Fruit fly (Drosophila melanogaster) whole organism, embryonic: ENCODE data around the gene CG11997.

ENCODE experiments used
- Aef1 ChIP-seq: fragments of 200-800 bp; sonication (Bioruptor generic); IDR thresholded peaks from 3 replicates; pipeline ENCODE4 v1.3.6; 2022; ENCODE audit warnings: missing biosample characterization, missing genetic modification characterization
- B-H1 ChIP-seq: fragments of 200-800 bp; sonication (Bioruptor generic); IDR thresholded peaks from 3 replicates; pipeline ENCODE4 v1.3.6; 2022; ENCODE audit warnings: missing biosample characterization, missing genetic modification characterization
- CG11247 ChIP-seq: fragments of 200-800 bp; sonication (Bioruptor generic); IDR thresholded peaks from 2 replicates; pipeline ENCODE4 v1.3.6; 2022; ENCODE audit warnings: missing biosample characterization, missing genetic modification characterization
- CG11456 ChIP-seq: fragments of 200-800 bp; sonication (Bioruptor generic); IDR thresholded peaks from 3 replicates; pipeline ENCODE4 v1.3.6; 2022; ENCODE audit warnings: missing biosample characterization, missing genetic modification characterization
- CG11723 ChIP-seq: fragments of 200-800 bp; sonication (Bioruptor generic); optimal IDR thresholded peaks from 2 replicates; lab custom pipeline; 2017; ENCODE audit warnings: missing biosample characterization, mild to moderate bottlenecking, missing genetic modification characterization
- CG12769 ChIP-seq: fragments of 200-800 bp; sonication (Bioruptor generic); optimal IDR thresholded peaks from 2 replicates; lab custom pipeline; 2019; ENCODE audit warnings: missing biosample characterization, mild to moderate bottlenecking, missing genetic modification characterization, moderate library complexity
- CG13775 ChIP-seq: fragments of 200-800 bp; sonication (Bioruptor generic); optimal IDR thresholded peaks from 3 replicates; lab custom pipeline; 2017; ENCODE audit warnings: missing biosample characterization, mild to moderate bottlenecking, missing genetic modification characterization
- CG13894 ChIP-seq: fragments of 200-800 bp; sonication (Bioruptor generic); optimal IDR thresholded peaks from 3 replicates; lab custom pipeline; 2018; ENCODE audit warnings: missing biosample characterization, mild to moderate bottlenecking, missing genetic modification characterization, moderate library complexity
- CG14441 ChIP-seq: fragments of 200-800 bp; sonication (Bioruptor generic); IDR thresholded peaks from 2 replicates; pipeline ENCODE4 v1.3.6; 2022; ENCODE audit warnings: missing biosample characterization, missing genetic modification characterization
- CG15073 ChIP-seq: fragments of 200-800 bp; sonication (Bioruptor generic); optimal IDR thresholded peaks from 2 replicates; lab custom pipeline; 2016; ENCODE audit warnings: missing biosample characterization, missing genetic modification characterization
- CG15696 ChIP-seq: fragments of 200-800 bp; sonication (Bioruptor generic); optimal IDR thresholded peaks from 2 replicates; lab custom pipeline; 2019; ENCODE audit warnings: missing biosample characterization, mild to moderate bottlenecking, missing genetic modification characterization, moderate library complexity
- CG1602 ChIP-seq: fragments of 200-800 bp; sonication (Bioruptor generic); optimal IDR thresholded peaks from 3 replicates; lab custom pipeline; 2016; ENCODE audit warnings: missing biosample characterization, missing genetic modification characterization
- CG16779 ChIP-seq: fragments of 200-800 bp; sonication (Bioruptor generic); IDR thresholded peaks from 2 replicates; pipeline ENCODE4 v1.3.6; 2022; ENCODE audit warnings: missing biosample characterization, missing genetic modification characterization
- CG17328 ChIP-seq: fragments of 200-800 bp; sonication (Bioruptor generic); IDR thresholded peaks from 2 replicates; pipeline ENCODE4 v1.3.6; 2022; ENCODE audit warnings: missing biosample characterization, missing genetic modification characterization
- CG17385 ChIP-seq: fragments of 200-800 bp; sonication (Bioruptor generic); optimal IDR thresholded peaks from 3 replicates; lab custom pipeline; 2018; ENCODE audit warnings: missing biosample characterization, mild to moderate bottlenecking, missing genetic modification characterization
- CG17568 ChIP-seq: fragments of 200-800 bp; sonication (Bioruptor generic); optimal IDR thresholded peaks from 2 replicates; lab custom pipeline; 2018; ENCODE audit warnings: missing biosample characterization, mild to moderate bottlenecking, missing genetic modification characterization, moderate library complexity
- CG2199 ChIP-seq: fragments of 200-800 bp; sonication (Bioruptor generic); IDR thresholded peaks from 3 replicates; pipeline ENCODE4 v1.3.6; 2022; ENCODE audit warnings: missing biosample characterization, missing genetic modification characterization
- CG34376 ChIP-seq: fragments of 200-800 bp; sonication (Bioruptor generic); optimal IDR thresholded peaks from 2 replicates; lab custom pipeline; 2018; ENCODE audit warnings: missing biosample characterization, mild to moderate bottlenecking, missing genetic modification characterization
- CG3847 ChIP-seq: fragments of 200-800 bp; sonication (Bioruptor generic); IDR thresholded peaks from 2 replicates; pipeline ENCODE4 v1.3.6; 2022; ENCODE audit warnings: missing biosample characterization, missing genetic modification characterization
- CG4404 ChIP-seq: fragments of 200-800 bp; sonication (Bioruptor generic); IDR thresholded peaks from 2 replicates; pipeline ENCODE4 v1.3.6; 2022; ENCODE audit warnings: missing biosample characterization, missing genetic modification characterization
- CG4707 ChIP-seq: fragments of 200-800 bp; sonication (Bioruptor generic); optimal IDR thresholded peaks from 2 replicates; lab custom pipeline; 2018; ENCODE audit warnings: missing biosample characterization, mild to moderate bottlenecking, missing genetic modification characterization, moderate library complexity
- CG6683 ChIP-seq: fragments of 200-800 bp; sonication (Bioruptor generic); optimal IDR thresholded peaks from 2 replicates; lab custom pipeline; 2017; ENCODE audit warnings: missing biosample characterization, mild to moderate bottlenecking, missing genetic modification characterization, missing genetic modification reagents
- Dll ChIP-seq: fragments of 200-800 bp; sonication (Bioruptor generic); IDR thresholded peaks from 4 replicates; pipeline ENCODE4 v1.3.6; 2022; ENCODE audit warnings: missing biosample characterization, missing genetic modification characterization; ENCODE audit not compliant: partially characterized antibody
- Drgx ChIP-seq: fragments of 200-800 bp; sonication (Bioruptor generic); IDR thresholded peaks from 2 replicates; pipeline ENCODE4 v1.3.6; 2022; ENCODE audit warnings: missing biosample characterization, missing genetic modification characterization
- Hmx ChIP-seq: fragments of 200-800 bp; sonication (Bioruptor generic); optimal IDR thresholded peaks from 2 replicates; lab custom pipeline; 2016; ENCODE audit warnings: missing biosample characterization, missing genetic modification characterization
- Mad ChIP-seq: fragments of 200-800 bp; sonication (Bioruptor generic); optimal IDR thresholded peaks from 2 replicates; lab custom pipeline; 2016; ENCODE audit warnings: missing biosample characterization, missing genetic modification characterization
- Max ChIP-seq: fragments of 200-800 bp; sonication (Bioruptor generic); optimal IDR thresholded peaks from 2 replicates; lab custom pipeline; 2016; ENCODE audit warnings: missing biosample characterization, mild to moderate bottlenecking, missing genetic modification characterization
- NK7.1 ChIP-seq: fragments of 200-800 bp; sonication (Bioruptor generic); optimal IDR thresholded peaks from 3 replicates; lab custom pipeline; 2016; ENCODE audit warnings: missing biosample characterization, missing genetic modification characterization
- Oli ChIP-seq: fragments of 200-800 bp; sonication (Bioruptor generic); optimal IDR thresholded peaks from 2 replicates; lab custom pipeline; 2018; ENCODE audit warnings: missing biosample characterization, mild to moderate bottlenecking, missing genetic modification characterization, moderate library complexity
- Pdp1 ChIP-seq, 2 experiments: fragments of 200-800 bp; sonication (Bioruptor generic); optimal IDR thresholded peaks; 3 replicates each; lab custom pipeline; 2016; ENCODE audit warnings: missing biosample characterization in 2 of 2, missing genetic modification characterization in 2 of 2, mild to moderate bottlenecking in 1 of 2, moderate library complexity in 1 of 2
- Scr ChIP-seq: fragments of 200-800 bp; sonication (Bioruptor generic); IDR thresholded peaks from 2 replicates; pipeline ENCODE4 v1.3.6; 2022; ENCODE audit warnings: missing biosample characterization, missing genetic modification characterization; ENCODE audit not compliant: partially characterized antibody
- Spps ChIP-seq: fragments of 200-800 bp; sonication (Bioruptor generic); optimal IDR thresholded peaks from 2 replicates; lab custom pipeline; 2018; ENCODE audit warnings: missing biosample characterization, mild to moderate bottlenecking, missing genetic modification characterization
- Sry-β ChIP-seq: fragments of 200-800 bp; sonication (Bioruptor generic); optimal IDR thresholded peaks from 2 replicates; lab custom pipeline; 2018; ENCODE audit warnings: missing biosample characterization, mild to moderate bottlenecking, missing genetic modification characterization, moderate library complexity
- bcd ChIP-seq: fragments of 200-800 bp; sonication (Bioruptor generic); optimal IDR thresholded peaks from 2 replicates; lab custom pipeline; 2017; ENCODE audit warnings: missing biosample characterization, mild to moderate bottlenecking, missing genetic modification characterization
- cato ChIP-seq: fragments of 200-800 bp; sonication (Bioruptor generic); optimal IDR thresholded peaks from 2 replicates; lab custom pipeline; 2016; ENCODE audit warnings: missing biosample characterization, missing genetic modification characterization, borderline replicate concordance
- cg ChIP-seq: fragments of 200-800 bp; sonication (Bioruptor generic); optimal IDR thresholded peaks from 3 replicates; lab custom pipeline; 2019; ENCODE audit warnings: missing biosample characterization, mild to moderate bottlenecking, missing genetic modification characterization, moderate library complexity
- crp ChIP-seq, 2 experiments: fragments of 200-800 bp; sonication (Bioruptor generic); optimal IDR thresholded peaks; 2 replicates in 1 of 2; 3 replicates in 1 of 2; lab custom pipeline; 2017; ENCODE audit warnings: missing biosample characterization in 2 of 2, missing genetic modification characterization in 2 of 2, mild to moderate bottlenecking in 1 of 2, moderate library complexity in 1 of 2
- ems ChIP-seq: fragments of 200-800 bp; sonication (Bioruptor generic); optimal IDR thresholded peaks from 3 replicates; lab custom pipeline; 2016; ENCODE audit warnings: missing biosample characterization, missing genetic modification characterization
- hkb ChIP-seq, 2 experiments: fragments of 200-800 bp in 1 of 2; fragments of >200 bp in 1 of 2; sonication (Bioruptor generic) in 1 of 2; IDR thresholded peaks in 1 of 2; optimal IDR thresholded peaks in 1 of 2; 2 replicates each; pipeline versions ENCODE4 v1.3.6 to Lab custom; 2017 to 2022; ENCODE audit warnings: missing biosample characterization in 1 of 2, missing genetic modification characterization in 1 of 2
- inv ChIP-seq: fragments of 200-800 bp; sonication (Bioruptor generic); IDR thresholded peaks from 2 replicates; pipeline ENCODE4 v1.3.6; 2022; ENCODE audit warnings: missing biosample characterization, missing genetic modification characterization; ENCODE audit not compliant: partially characterized antibody
- odd ChIP-seq: fragments of 200-800 bp; sonication (Bioruptor generic); optimal IDR thresholded peaks from 2 replicates; lab custom pipeline; 2017; ENCODE audit warnings: missing biosample characterization, mild to moderate bottlenecking, missing genetic modification characterization
- pzg ChIP-seq: fragments of 200-800 bp; sonication (Bioruptor generic); optimal IDR thresholded peaks from 3 replicates; lab custom pipeline; 2018; ENCODE audit warnings: missing biosample characterization, mild to moderate bottlenecking, missing genetic modification characterization, moderate library complexity
- salm ChIP-seq: fragments of 200-800 bp; sonication (Bioruptor generic); optimal IDR thresholded peaks from 2 replicates; lab custom pipeline; 2018; ENCODE audit warnings: missing biosample characterization, mild to moderate bottlenecking, missing genetic modification characterization
- sc ChIP-seq, 3 experiments: fragments of >200 bp in 2 of 3; fragments of 200-800 bp in 1 of 3; sonication (Bioruptor generic) in 1 of 3; optimal IDR thresholded peaks; 2 replicates in 2 of 3; 3 replicates in 1 of 3; lab custom pipeline; 2017; ENCODE audit warnings: mild to moderate bottlenecking in 1 of 3, missing biosample characterization in 1 of 3, missing genetic modification characterization in 1 of 3, missing genetic modification reagents in 1 of 3
- sim ChIP-seq: fragments of 200-800 bp; sonication (Bioruptor generic); IDR thresholded peaks from 2 replicates; pipeline ENCODE4 v1.3.6; 2022; ENCODE audit warnings: missing biosample characterization, missing genetic modification characterization
- slp2 ChIP-seq: fragments of 200-800 bp; sonication (Bioruptor generic); optimal IDR thresholded peaks from 2 replicates; lab custom pipeline; 2016; ENCODE audit warnings: missing biosample characterization, missing genetic modification characterization
- sna ChIP-seq: fragments of 200-800 bp; sonication (Bioruptor generic); IDR thresholded peaks from 2 replicates; pipeline ENCODE4 v1.3.6; 2022; ENCODE audit warnings: missing biosample characterization, missing genetic modification characterization; ENCODE audit not compliant: partially characterized antibody
- sr ChIP-seq: fragments of 200-800 bp; sonication (Bioruptor generic); IDR thresholded peaks from 3 replicates; pipeline ENCODE4 v1.3.6; 2022; ENCODE audit warnings: missing biosample characterization, missing genetic modification characterization
- tap ChIP-seq: fragments of 200-800 bp; optimal IDR thresholded peaks from 3 replicates; lab custom pipeline; 2019; ENCODE audit warnings: missing biosample characterization, mild to moderate bottlenecking, missing genetic modification characterization, moderate library complexity

Gene CG11997

dm6 chr3R:9224807-9225206, 47.5 kb downstream of the CG11997 start (continued):
- TF ChIP-seq CG13894 (tag; lab: Kevin White, UChicago) (no peak), CG16779 (GFP tag; lab: Robert Waterston, UW) (no peak), sc (optimal IDR thresholded peaks at IDR 0.05; lab: Kevin White, UChicago) (no peak), sc (GFP tag; optimal IDR thresholded peaks at IDR 0.05; lab: Kevin White, UChicago) (peak; percentile 20), sr (GFP tag; lab: Robert Waterston, UW) (no peak), CG11247 (GFP tag; lab: Robert Waterston, UW) (no peak), sim (GFP tag; lab: Robert Waterston, UW) (peak; percentile 74), B-H1 (GFP tag; lab: Robert Waterston, UW) (peak; percentile 60), hkb (optimal IDR thresholded peaks at IDR 0.05; lab: Kevin White, UChicago) (no peak), hkb (GFP tag; IDR thresholded peaks at IDR 0.05; lab: Robert Waterston, UW) (peak; percentile 82), Spps (tag; lab: Kevin White, UChicago) (peak; percentile 28), Max (GFP tag; lab: Kevin White, UChicago) (peak; percentile 61), crp (GFP tag; optimal IDR thresholded peaks at IDR 0.05; lab: Kevin White, UChicago) (no peak), CG11723 (GFP tag; lab: Kevin White, UChicago) (no peak), CG17328 (GFP tag; lab: Robert Waterston, UW) (peak; percentile 77), salm (peak; percentile 24), Pdp1 (GFP tag; optimal IDR thresholded peaks at IDR 0.05; lab: Kevin White, UChicago) (peak; percentile 64 to 87), CG6683 (GFP tag; lab: Kevin White, UChicago) (peak; percentile 10), pzg (GFP tag; lab: Kevin White, UChicago) (no peak), cg (no peak), tap (tag; lab: Kevin White, UChicago) (peak; percentile 72), Oli (tag; lab: Kevin White, UChicago) (peak; percentile 64), Drgx (GFP tag; lab: Robert Waterston, UW) (peak; percentile 74), CG15696 (tag; lab: Kevin White, UChicago) (peak; percentile 14), slp2 (GFP tag; lab: Kevin White, UChicago) (peak; percentile 57), NK7.1 (GFP tag; lab: Kevin White, UChicago) (peak; percentile 16), Sry-β (GFP tag; lab: Kevin White, UChicago) (no peak), bcd (GFP tag; lab: Kevin White, UChicago) (peak; percentile 49), CG4707 (GFP tag; lab: Kevin White, UChicago) (no peak), cato (GFP tag; lab: Kevin White, UChicago) (peak; percentile 45), CG1602 (peak; percentile 70), CG13775 (peak; percentile 32), inv (GFP tag; lab: Robert Waterston, UW) (no peak), Dll (GFP tag; lab: Robert Waterston, UW) (no peak), Mad (GFP tag; lab: Kevin White, UChicago) (peak; percentile 39), CG14441 (peak; percentile 77), CG3847 (GFP tag; lab: Robert Waterston, UW) (0 out of 2 replicates have a peak, but pooled peaks have one; percentile 24), odd (GFP tag; lab: Kevin White, UChicago) (no peak), CG17385 (peak; percentile 59), CG34376 (GFP tag; lab: Kevin White, UChicago) (no peak), Scr (GFP tag; lab: Robert Waterston, UW) (no peak), ems (GFP tag; lab: Kevin White, UChicago) (peak; percentile 16), CG11456 (GFP tag; lab: Robert Waterston, UW) (no peak), Hmx (GFP tag; lab: Kevin White, UChicago) (peak; percentile 16), CG2199 (GFP tag; lab: Robert Waterston, UW) (no peak), CG12769 (tag; lab: Kevin White, UChicago) (peak; percentile 29), CG15073 (GFP tag; lab: Kevin White, UChicago) (no peak), CG17568 (GFP tag; lab: Kevin White, UChicago) (peak; percentile 21), CG4404 (GFP tag; lab: Robert Waterston, UW) (no peak), Aef1 (GFP tag; lab: Robert Waterston, UW) (peak; percentile 73), sna (GFP tag; lab: Robert Waterston, UW) (no peak)
